Fruit fly (Drosophila melanogaster) Kc167 (cell line): ENCODE measurements around the gene Mpcp2.

ENCODE experiments used
- Myc ChIP-seq: fragments of >200 bp; optimal IDR thresholded peaks from 2 replicates; lab custom pipeline; 2017; ENCODE audit warnings: missing external identifiers
- Sin3A ChIP-seq: fragments of >200 bp; optimal IDR thresholded peaks from 2 replicates; lab custom pipeline; 2018; ENCODE audit warnings: missing external identifiers
- h ChIP-seq: fragments of >200 bp; optimal IDR thresholded peaks from 3 replicates; lab custom pipeline; 2018; ENCODE audit warnings: missing external identifiers
- insv ChIP-seq: fragments of >200 bp; optimal IDR thresholded peaks from 3 replicates; lab custom pipeline; 2018; ENCODE audit warnings: missing external identifiers
- psq ChIP-seq: fragments of >200 bp; optimal IDR thresholded peaks from 2 replicates; lab custom pipeline; 2017; ENCODE audit warnings: missing external identifiers
- ttk ChIP-seq: sonication (Bioruptor generic); optimal IDR thresholded peaks from 2 replicates; lab custom pipeline; 2017; ENCODE audit warnings: missing external identifiers

The Mpcp2 gene

dm6 chr3L:14536042-14536684 is 1.3 kb upstream of the Mpcp2 start, which contains the start of the genes bbg and CG43246:
bbg (minus strand) TSS chr3L:14536276.
CG43246 (plus strand) TSS chr3L:14536634.
- TF ChIP-seq h (lab: Kevin White, UChicago) (no peak), psq (lab: Kevin White, UChicago) (no peak), insv (lab: Kevin White, UChicago) (no peak), Myc (lab: Kevin White, UChicago) (no peak), ttk (lab: Kevin White, UChicago) (no peak), Sin3A (lab: Kevin White, UChicago) (no peak)

dm6 chr3L:14543971-14544655 is 6.7 kb downstream of the Mpcp2 start:
- TF ChIP-seq ttk (lab: Kevin White, UChicago) (no peak), psq (lab: Kevin White, UChicago) (no peak), h (lab: Kevin White, UChicago) (no peak), Sin3A (lab: Kevin White, UChicago) (no peak), insv (lab: Kevin White, UChicago) (no peak), Myc (lab: Kevin White, UChicago) (no peak)

- TF ChIP-seq h (lab: Kevin White, UChicago) (no peak), ttk (lab: Kevin White, UChicago) (no peak), psq (lab: Kevin White, UChicago) (no peak), insv (lab: Kevin White, UChicago) (no peak), Sin3A (lab: Kevin White, UChicago) (no peak), Myc (lab: Kevin White, UChicago) (no peak)
Observed at dm6 chr3L:14544987-14545943, 7.8 kb downstream of the Mpcp2 start.

- TF ChIP-seq h (lab: Kevin White, UChicago) = no peak
- TF ChIP-seq ttk (lab: Kevin White, UChicago) = no peak
- no peak for TF ChIP-seq psq (lab: Kevin White, UChicago)
- no peak for TF ChIP-seq Myc (lab: Kevin White, UChicago)
- no peak for TF ChIP-seq Sin3A (lab: Kevin White, UChicago)
- no peak for TF ChIP-seq insv (lab: Kevin White, UChicago)
Observed at dm6 chr3L:14546918-14547533, 9.6 kb downstream of the Mpcp2 start.

dm6 chr3L:14547811-14548765 is 10.6 kb downstream of the Mpcp2 start:
- TF ChIP-seq ttk (lab: Kevin White, UChicago) (no peak), Sin3A (lab: Kevin White, UChicago) (no peak), h (lab: Kevin White, UChicago) (no peak), Myc (lab: Kevin White, UChicago) (no peak), insv (lab: Kevin White, UChicago) (no peak), psq (lab: Kevin White, UChicago) (no peak)

dm6 chr3L:14549215-14549614 is 11.8 kb downstream of the Mpcp2 start:
- TF ChIP-seq Myc (lab: Kevin White, UChicago) (no peak), psq (lab: Kevin White, UChicago) (no peak), insv (lab: Kevin White, UChicago) (no peak), h (lab: Kevin White, UChicago) (no peak), Sin3A (lab: Kevin White, UChicago) (no peak), ttk (lab: Kevin White, UChicago) (no peak)

- TF ChIP-seq psq (lab: Kevin White, UChicago) = no peak
- no peak for TF ChIP-seq insv (lab: Kevin White, UChicago)
- TF ChIP-seq Sin3A (lab: Kevin White, UChicago) = no peak
- TF ChIP-seq ttk (lab: Kevin White, UChicago) = no peak
- TF ChIP-seq Myc (lab: Kevin White, UChicago) = no peak
- TF ChIP-seq h (lab: Kevin White, UChicago) = no peak
Observed at dm6 chr3L:14549958-14550357, 12.5 kb downstream of the Mpcp2 start.

dm6 chr3L:14550839-14551415 is 13.5 kb downstream of the Mpcp2 start, which contains the start of gene Gbs-70E:
Gbs-70E (minus strand) TSS chr3L:14550975.
- TF ChIP-seq psq (lab: Kevin White, UChicago) (no peak), ttk (lab: Kevin White, UChicago) (no peak), Sin3A (lab: Kevin White, UChicago) (no peak), h (lab: Kevin White, UChicago) (no peak), Myc (lab: Kevin White, UChicago) (no peak), insv (lab: Kevin White, UChicago) (no peak)

- TF ChIP-seq h (lab: Kevin White, UChicago) (no peak), psq (lab: Kevin White, UChicago) (no peak), Myc (lab: Kevin White, UChicago) (no peak), Sin3A (lab: Kevin White, UChicago) (no peak), insv (lab: Kevin White, UChicago) (no peak), ttk (lab: Kevin White, UChicago) (no peak)
Observed at dm6 chr3L:14551621-14552020, 14.2 kb downstream of the Mpcp2 start.
